Worm (Caenorhabditis elegans): ENCODE measurements around the gene R04E5.7.

DNA sequence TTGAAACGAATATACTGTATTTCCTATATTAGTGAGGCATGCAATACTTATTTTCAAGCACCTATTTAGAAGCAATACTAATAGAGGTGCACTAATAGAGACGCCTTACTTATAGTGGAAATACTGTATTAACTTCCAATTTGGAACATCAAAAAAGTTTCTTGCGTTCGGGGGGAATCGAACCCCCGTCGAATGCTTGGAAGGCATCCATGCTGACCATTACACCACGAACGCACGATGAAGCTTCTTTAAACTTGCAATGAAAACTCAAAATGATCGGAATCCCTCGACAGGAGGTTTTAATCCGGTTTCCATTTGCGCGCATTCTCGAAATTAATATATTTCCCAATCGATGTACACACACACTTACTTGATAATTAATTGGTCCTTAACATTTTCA, 41.1 kb upstream of the R04E5.7 start:
- no peak for TF ChIP-seq fax-1 (tag; optimal IDR thresholded peaks at IDR 0.05)
- TF ChIP-seq unc-86 (tag; optimal IDR thresholded peaks at IDR 0.05), result no peak
- TF ChIP-seq tbx-2 (tag; optimal IDR thresholded peaks at IDR 0.05), result no peak
- TF ChIP-seq pax-1 (tag; optimal IDR thresholded peaks at IDR 0.05), result no peak
